Fruit fly (Drosophila melanogaster): ENCODE results near the gene gny.

Gene gny

DNA sequence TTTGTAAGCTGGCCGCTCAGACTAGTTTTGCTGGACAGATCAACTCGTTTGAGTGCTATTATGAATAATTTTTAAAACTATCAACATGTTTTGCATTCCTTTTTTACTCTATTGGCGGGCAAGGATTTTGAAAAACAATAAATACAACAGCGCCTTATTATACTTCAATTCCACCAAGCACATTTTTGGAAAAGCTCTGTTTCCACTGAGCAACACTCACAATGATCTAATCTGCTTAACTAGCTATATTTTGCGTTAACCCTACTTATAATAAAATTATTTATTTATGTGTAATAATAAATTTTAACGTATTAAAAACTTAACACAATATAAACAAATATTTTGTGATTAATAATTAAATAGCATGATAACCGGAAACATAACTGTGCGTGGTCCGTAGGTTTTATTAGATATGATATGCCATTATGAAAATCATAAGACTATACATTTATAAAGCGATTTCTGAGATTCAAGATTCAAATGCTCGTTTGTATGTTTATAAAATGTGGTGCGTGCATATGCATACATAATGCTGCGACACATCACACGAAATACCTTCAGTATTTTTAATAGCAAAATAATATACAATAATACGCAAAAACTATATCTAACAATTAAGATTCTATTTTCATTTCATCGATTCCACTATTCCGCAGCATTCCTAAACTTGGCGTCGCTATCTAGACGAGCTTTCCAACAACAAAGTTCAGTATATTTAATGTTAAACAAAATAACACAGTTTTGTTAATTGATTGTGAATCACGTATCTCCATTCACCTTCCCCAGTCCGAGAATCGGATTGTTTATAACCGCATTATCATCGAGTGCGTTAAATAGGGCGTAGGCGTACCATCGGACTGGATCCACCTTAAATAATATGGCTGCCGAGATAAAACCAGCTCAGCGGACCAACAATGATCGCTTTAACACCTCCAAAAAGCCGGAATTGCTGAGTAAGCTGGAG, 43.0 kb downstream of the gny start, which contains the start of the genes pie and Wdfy2 (continued):
- TF ChIP-seq CG12299 (tag; optimal IDR thresholded peaks at IDR 0.05): no peak
- TF ChIP-seq CG1603 (tag; optimal IDR thresholded peaks at IDR 0.05): peak; percentile 99

DNA sequence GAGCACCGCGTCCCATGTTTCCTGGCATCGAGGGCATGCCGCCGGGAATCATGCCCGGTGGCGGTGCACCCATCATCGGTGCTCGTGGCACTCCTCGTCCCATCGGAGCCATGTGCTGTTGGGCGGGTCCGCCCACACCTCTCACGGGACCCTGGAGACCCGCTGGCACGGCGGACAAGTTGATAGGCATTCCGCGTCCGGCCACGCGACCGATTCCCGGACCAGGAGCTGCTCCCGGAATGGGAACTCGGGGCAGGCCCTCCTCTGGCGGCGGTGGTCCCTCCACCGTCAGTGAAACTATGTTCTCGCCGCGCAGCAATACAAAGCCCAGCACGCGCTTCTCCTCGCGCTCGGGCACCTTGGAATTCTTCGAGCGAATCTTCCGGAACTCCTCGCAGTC, 45.7 kb downstream of the gny start:
- no peak for TF ChIP-seq CG31388 (GFP tag; optimal IDR thresholded peaks at IDR 0.05)
- no peak for TF ChIP-seq da (GFP tag; optimal IDR thresholded peaks at IDR 0.05)
- TF ChIP-seq CG5953 (GFP tag; IDR thresholded peaks at IDR 0.05): 0 out of 2 replicates have a peak, but pooled peaks have one; percentile 12
- 0 out of 2 replicates have a peak, but pooled peaks have one; percentile 13 for TF ChIP-seq ato (GFP tag; IDR thresholded peaks at IDR 0.05; ENCODE audit: partially characterized antibody)
- TF ChIP-seq Dref (GFP tag; IDR thresholded peaks at IDR 0.05): 0 out of 2 replicates have a peak, but pooled peaks have one; percentile 6
- no peak for TF ChIP-seq ERR (GFP tag; optimal IDR thresholded peaks at IDR 0.05)
- TF ChIP-seq CG2712 (tag; optimal IDR thresholded peaks at IDR 0.05): no peak
- no peak for TF ChIP-seq CG6813 (GFP tag; optimal IDR thresholded peaks at IDR 0.05)
- TF ChIP-seq Hr39 (optimal IDR thresholded peaks at IDR 0.05): no peak
- no peak for TF ChIP-seq chn (GFP tag; optimal IDR thresholded peaks at IDR 0.05)
- no peak for TF ChIP-seq Sry-β (GFP tag; optimal IDR thresholded peaks at IDR 0.05)
- 0 out of 3 replicates have a peak, but pooled peaks have one; percentile 16 for TF ChIP-seq CG3726 (GFP tag; IDR thresholded peaks at IDR 0.05)
- TF ChIP-seq CG12744 (GFP tag; optimal IDR thresholded peaks at IDR 0.05): no peak
- no peak for TF ChIP-seq CG3281 (GFP tag; optimal IDR thresholded peaks at IDR 0.05)
- TF ChIP-seq CG11504 (tag; optimal IDR thresholded peaks at IDR 0.05): no peak
- TF ChIP-seq kah (GFP tag; optimal IDR thresholded peaks at IDR 0.05): no peak
- no peak for TF ChIP-seq vfl (GFP tag; optimal IDR thresholded peaks at IDR 0.05)
- peak; percentile 55; the same call in 1 of the 3 replicates for TF ChIP-seq hb (GFP tag; IDR thresholded peaks at IDR 0.05; ENCODE audit: partially characterized antibody)
- no peak for TF ChIP-seq ci (GFP tag; IDR thresholded peaks at IDR 0.05)
- no peak for TF ChIP-seq eyg (GFP tag; optimal IDR thresholded peaks at IDR 0.05)
- no peak for TF ChIP-seq Abd-B (GFP tag; optimal IDR thresholded peaks at IDR 0.05)
- TF ChIP-seq CG14965 (GFP tag; optimal IDR thresholded peaks at IDR 0.05; ENCODE audit: borderline replicate concordance): peak; percentile 6
- TF ChIP-seq CG18599 (GFP tag; optimal IDR thresholded peaks at IDR 0.05): no peak
- TF ChIP-seq CG10959 (GFP tag; IDR thresholded peaks at IDR 0.05): no peak
- TF ChIP-seq HHEX (GFP tag; optimal IDR thresholded peaks at IDR 0.05): no peak
- no peak for TF ChIP-seq CG3838 (GFP tag; optimal IDR thresholded peaks at IDR 0.05)
- no peak for TF ChIP-seq CG9797 (GFP tag; optimal IDR thresholded peaks at IDR 0.05)
- no peak for TF ChIP-seq nerfin-2 (GFP tag; IDR thresholded peaks at IDR 0.05; ENCODE audit: partially characterized antibody)
- TF ChIP-seq CG6683 (GFP tag; optimal IDR thresholded peaks at IDR 0.05): no peak
- no peak for TF ChIP-seq unpg (GFP tag; optimal IDR thresholded peaks at IDR 0.05)
- no peak for TF ChIP-seq CHES-1-like (GFP tag; optimal IDR thresholded peaks at IDR 0.05)
- TF ChIP-seq CG11247 (GFP tag; IDR thresholded peaks at IDR 0.05): no peak
- 0 out of 2 replicates have a peak, but pooled peaks have one; percentile 16 for TF ChIP-seq amos (GFP tag; IDR thresholded peaks at IDR 0.05; ENCODE audit: partially characterized antibody)
- no peak for TF ChIP-seq CG17802 (tag; optimal IDR thresholded peaks at IDR 0.05)
- TF ChIP-seq CG4404 (GFP tag; IDR thresholded peaks at IDR 0.05): 0 out of 2 replicates have a peak, but pooled peaks have one; percentile 13
- TF ChIP-seq CG12236 (GFP tag; optimal IDR thresholded peaks at IDR 0.05): no peak
- TF ChIP-seq CG1832 (GFP tag; optimal IDR thresholded peaks at IDR 0.05): peak; percentile 9
- TF ChIP-seq Oli (tag; optimal IDR thresholded peaks at IDR 0.05): no peak
- TF ChIP-seq Oaz (GFP tag; IDR thresholded peaks at IDR 0.05): no peak
- TF ChIP-seq CG9817 (tag; optimal IDR thresholded peaks at IDR 0.05): no peak
- no peak for TF ChIP-seq Deaf1 (tag; optimal IDR thresholded peaks at IDR 0.05)
- TF ChIP-seq Sry-δ (GFP tag; optimal IDR thresholded peaks at IDR 0.05): no peak
- no peak for TF ChIP-seq usp (GFP tag; optimal IDR thresholded peaks at IDR 0.05)
- TF ChIP-seq NC2β (GFP tag; optimal IDR thresholded peaks at IDR 0.05): no peak
